Fruit fly (Drosophila melanogaster) whole organism, embryonic: ENCODE results near the gene CG10581.

Experiments
- Asciz ChIP-seq: fragments of 200-800 bp; sonication (Bioruptor generic); optimal IDR thresholded peaks from 2 replicates; lab custom pipeline; 2017; ENCODE audit warnings: missing biosample characterization, mild to moderate bottlenecking, missing genetic modification characterization, missing genetic modification reagents
- Bteb2 ChIP-seq: fragments of 200-800 bp; sonication (Bioruptor generic); optimal IDR thresholded peaks from 2 replicates; lab custom pipeline; 2016; ENCODE audit warnings: missing biosample characterization, missing genetic modification characterization
- CG10979 ChIP-seq: fragments of 200-800 bp; sonication (Bioruptor generic); optimal IDR thresholded peaks from 2 replicates; lab custom pipeline; 2018; ENCODE audit warnings: missing biosample characterization, mild to moderate bottlenecking, missing genetic modification characterization, moderate library complexity
- CG11456 ChIP-seq: fragments of 200-800 bp; sonication (Bioruptor generic); IDR thresholded peaks from 3 replicates; pipeline ENCODE4 v1.3.6; 2022; ENCODE audit warnings: missing biosample characterization, missing genetic modification characterization
- CG12299 ChIP-seq: fragments of 200-800 bp; sonication (Bioruptor generic); optimal IDR thresholded peaks from 2 replicates; lab custom pipeline; 2018; ENCODE audit warnings: missing biosample characterization, mild to moderate bottlenecking, missing genetic modification characterization
- CG12769 ChIP-seq: fragments of 200-800 bp; sonication (Bioruptor generic); optimal IDR thresholded peaks from 2 replicates; lab custom pipeline; 2019; ENCODE audit warnings: missing biosample characterization, mild to moderate bottlenecking, missing genetic modification characterization, moderate library complexity
- CG14441 ChIP-seq: fragments of 200-800 bp; sonication (Bioruptor generic); IDR thresholded peaks from 2 replicates; pipeline ENCODE4 v1.3.6; 2022; ENCODE audit warnings: missing biosample characterization, missing genetic modification characterization
- CG15011 ChIP-seq: fragments of 200-800 bp; sonication (Bioruptor generic); optimal IDR thresholded peaks from 3 replicates; lab custom pipeline; 2018; ENCODE audit warnings: missing biosample characterization, mild to moderate bottlenecking, missing genetic modification characterization
- CG15514 ChIP-seq: fragments of 200-800 bp; sonication (Bioruptor generic); optimal IDR thresholded peaks from 3 replicates; lab custom pipeline; 2017; ENCODE audit warnings: missing biosample characterization, missing genetic modification characterization, mild to moderate bottlenecking, moderate library complexity, missing genetic modification reagents
- CG16815 ChIP-seq: fragments of 200-800 bp; sonication (Bioruptor generic); optimal IDR thresholded peaks from 3 replicates; lab custom pipeline; 2017; ENCODE audit warnings: missing biosample characterization, mild to moderate bottlenecking, missing genetic modification characterization
- CG17361 ChIP-seq: fragments of 200-800 bp; sonication (Bioruptor generic); IDR thresholded peaks from 3 replicates; pipeline ENCODE4 v1.3.6; 2022; ENCODE audit warnings: missing biosample characterization, missing genetic modification characterization
- CG17568 ChIP-seq: fragments of 200-800 bp; sonication (Bioruptor generic); optimal IDR thresholded peaks from 2 replicates; lab custom pipeline; 2018; ENCODE audit warnings: missing biosample characterization, mild to moderate bottlenecking, missing genetic modification characterization, moderate library complexity
- CG2129 ChIP-seq: fragments of 200-800 bp; sonication (Bioruptor generic); IDR thresholded peaks from 2 replicates; pipeline ENCODE4 v1.3.6; 2022; ENCODE audit warnings: missing biosample characterization, missing genetic modification characterization; ENCODE audit not compliant: partially characterized antibody
- CG4730 ChIP-seq: fragments of 200-800 bp; sonication (Bioruptor generic); IDR thresholded peaks from 2 replicates; pipeline ENCODE4 v1.3.6; 2022; ENCODE audit warnings: missing biosample characterization, missing genetic modification characterization
- CG6175 ChIP-seq: fragments of 200-800 bp; sonication (Bioruptor generic); IDR thresholded peaks from 3 replicates; pipeline ENCODE4 v1.3.6; 2022; ENCODE audit warnings: missing biosample characterization, missing genetic modification characterization
- CG6272 ChIP-seq: fragments of 200-800 bp; sonication (Bioruptor generic); IDR thresholded peaks from 2 replicates; pipeline ENCODE4 v1.3.6; 2022; ENCODE audit warnings: missing biosample characterization, missing genetic modification characterization
- CG6765 ChIP-seq: fragments of 200-800 bp; sonication (Bioruptor generic); optimal IDR thresholded peaks from 3 replicates; lab custom pipeline; 2017; ENCODE audit warnings: missing biosample characterization, mild to moderate bottlenecking, missing genetic modification characterization
- CG6854 ChIP-seq: fragments of 200-800 bp; sonication (Bioruptor generic); optimal IDR thresholded peaks from 3 replicates; lab custom pipeline; 2017; ENCODE audit warnings: missing biosample characterization, mild to moderate bottlenecking, missing genetic modification characterization
- CG8388 ChIP-seq: fragments of 200-800 bp; sonication (Bioruptor generic); optimal IDR thresholded peaks from 2 replicates; lab custom pipeline; 2019; ENCODE audit warnings: missing biosample characterization, mild to moderate bottlenecking, missing genetic modification characterization, moderate library complexity
- CG8478 ChIP-seq: fragments of >200 bp; optimal IDR thresholded peaks from 2 replicates; lab custom pipeline; 2018
- CG9215 ChIP-seq: fragments of 200-800 bp; sonication (Bioruptor generic); IDR thresholded peaks from 2 replicates; pipeline ENCODE4 v1.3.6; 2022; ENCODE audit warnings: missing biosample characterization, missing genetic modification characterization
- CTCF ChIP-seq: fragments of 200-800 bp; sonication (Bioruptor generic); optimal IDR thresholded peaks from 2 replicates; lab custom pipeline; 2017; ENCODE audit warnings: missing biosample characterization, mild to moderate bottlenecking, missing genetic modification characterization, moderate library complexity
- Dad ChIP-seq: fragments of 200-800 bp; sonication (Bioruptor generic); optimal IDR thresholded peaks from 3 replicates; lab custom pipeline; 2016; ENCODE audit warnings: missing biosample characterization, missing genetic modification characterization
- Dfd ChIP-seq, 2 experiments: fragments of >200 bp; optimal IDR thresholded peaks; 2 replicates each; lab custom pipeline; 2017; ENCODE audit warnings: missing biosample characterization in 2 of 2, missing genetic modification characterization in 2 of 2
- E2f2 ChIP-seq: fragments of 200-800 bp; sonication (Bioruptor generic); IDR thresholded peaks from 2 replicates; pipeline ENCODE4 v1.3.6; 2022; ENCODE audit warnings: missing biosample characterization, missing genetic modification characterization
- HHEX ChIP-seq: fragments of 200-800 bp; sonication (Bioruptor generic); optimal IDR thresholded peaks from 3 replicates; lab custom pipeline; 2017; ENCODE audit warnings: missing biosample characterization, mild to moderate bottlenecking, missing genetic modification characterization, missing genetic modification reagents
- MESR4 ChIP-seq: fragments of 200-800 bp; sonication (Bioruptor generic); optimal IDR thresholded peaks from 2 replicates; lab custom pipeline; 2018; ENCODE audit warnings: missing biosample characterization, mild to moderate bottlenecking, missing genetic modification characterization, moderate library complexity
- Max ChIP-seq: fragments of 200-800 bp; sonication (Bioruptor generic); optimal IDR thresholded peaks from 2 replicates; lab custom pipeline; 2016; ENCODE audit warnings: missing biosample characterization, mild to moderate bottlenecking, missing genetic modification characterization
- Neu2 ChIP-seq: fragments of 200-800 bp; sonication (Bioruptor generic); optimal IDR thresholded peaks from 3 replicates; lab custom pipeline; 2016; ENCODE audit warnings: missing biosample characterization, missing genetic modification characterization, borderline replicate concordance
- Nf-YA ChIP-seq: fragments of 200-800 bp; sonication (Bioruptor generic); IDR thresholded peaks from 2 replicates; pipeline ENCODE4 v1.3.6; 2022; ENCODE audit warnings: missing biosample characterization, missing genetic modification characterization
- Nf-YB ChIP-seq: fragments of 200-800 bp; sonication (Bioruptor generic); optimal IDR thresholded peaks from 3 replicates; lab custom pipeline; 2019; ENCODE audit warnings: missing biosample characterization, mild to moderate bottlenecking, missing genetic modification characterization, moderate library complexity
- PHDP ChIP-seq: fragments of 200-800 bp; sonication (Bioruptor generic); optimal IDR thresholded peaks from 3 replicates; lab custom pipeline; 2018; ENCODE audit warnings: missing biosample characterization, mild to moderate bottlenecking, missing genetic modification characterization, moderate library complexity
- Ptx1 ChIP-seq: fragments of 200-800 bp; sonication (Bioruptor generic); IDR thresholded peaks from 2 replicates; pipeline ENCODE4 v1.3.6; 2022; ENCODE audit warnings: missing biosample characterization, missing genetic modification characterization
- Tbp ChIP-seq: fragments of >200 bp; optimal IDR thresholded peaks from 2 replicates; lab custom pipeline; 2018; ENCODE audit warnings: missing biosample characterization, missing genetic modification characterization
- ara ChIP-seq: fragments of 200-800 bp; sonication (Bioruptor generic); IDR thresholded peaks from 2 replicates; pipeline ENCODE4 v1.3.6; 2022; ENCODE audit warnings: missing biosample characterization, missing genetic modification characterization
- crp ChIP-seq, 2 experiments: fragments of 200-800 bp; sonication (Bioruptor generic); optimal IDR thresholded peaks; 2 replicates in 1 of 2; 3 replicates in 1 of 2; lab custom pipeline; 2017; ENCODE audit warnings: missing biosample characterization in 2 of 2, missing genetic modification characterization in 2 of 2, mild to moderate bottlenecking in 1 of 2, moderate library complexity in 1 of 2
- dati ChIP-seq: fragments of 200-800 bp; sonication (Bioruptor generic); IDR thresholded peaks from 2 replicates; pipeline ENCODE4 v1.3.6; 2022; ENCODE audit warnings: missing biosample characterization, missing genetic modification characterization
- dmrt11E ChIP-seq: fragments of 200-800 bp; sonication (Bioruptor generic); optimal IDR thresholded peaks from 3 replicates; lab custom pipeline; 2018; ENCODE audit warnings: missing biosample characterization, mild to moderate bottlenecking, missing genetic modification characterization, moderate library complexity
- eve ChIP-seq, 2 experiments: fragments of >200 bp; optimal IDR thresholded peaks; 2 replicates each; lab custom pipeline; 2017; ENCODE audit warnings: missing biosample characterization in 2 of 2, missing genetic modification characterization in 2 of 2
- exex ChIP-seq: fragments of 200-800 bp; sonication (Bioruptor generic); optimal IDR thresholded peaks from 4 replicates; lab custom pipeline; 2018; ENCODE audit warnings: missing biosample characterization, mild to moderate bottlenecking, missing genetic modification characterization, moderate library complexity
- gsb ChIP-seq: fragments of 200-800 bp; sonication (Bioruptor generic); IDR thresholded peaks from 2 replicates; pipeline ENCODE4 v1.3.6; 2022; ENCODE audit warnings: missing biosample characterization, missing genetic modification characterization
- hbn ChIP-seq: fragments of 200-800 bp; sonication (Bioruptor generic); IDR thresholded peaks from 2 replicates; pipeline ENCODE4 v1.3.6; 2022; ENCODE audit warnings: missing biosample characterization, missing genetic modification characterization; ENCODE audit not compliant: partially characterized antibody
- jumu ChIP-seq: fragments of 200-800 bp; sonication (Bioruptor generic); optimal IDR thresholded peaks from 3 replicates; lab custom pipeline; 2016; ENCODE audit warnings: missing biosample characterization, missing genetic modification characterization
- kay ChIP-seq: fragments of 200-800 bp; sonication (Bioruptor generic); optimal IDR thresholded peaks from 2 replicates; lab custom pipeline; 2016; ENCODE audit warnings: missing biosample characterization, missing genetic modification characterization
- nerfin-2 ChIP-seq: fragments of 200-800 bp; sonication (Bioruptor generic); IDR thresholded peaks from 2 replicates; pipeline ENCODE4 v1.3.6; 2022; ENCODE audit warnings: missing biosample characterization, missing genetic modification characterization; ENCODE audit not compliant: partially characterized antibody
- ranshi ChIP-seq: fragments of 200-800 bp; sonication (Bioruptor generic); IDR thresholded peaks from 2 replicates; pipeline ENCODE4 v1.3.6; 2022; ENCODE audit warnings: missing biosample characterization, missing genetic modification characterization
- stc ChIP-seq: fragments of 200-800 bp; sonication (Bioruptor generic); IDR thresholded peaks from 2 replicates; pipeline ENCODE4 v1.3.6; 2022; ENCODE audit warnings: missing biosample characterization, missing genetic modification characterization
- tio ChIP-seq: fragments of 200-800 bp; sonication (Bioruptor generic); optimal IDR thresholded peaks from 2 replicates; lab custom pipeline; 2017; ENCODE audit warnings: missing biosample characterization, missing genetic modification characterization, inconsistent platforms
- usp ChIP-seq: fragments of >200 bp; optimal IDR thresholded peaks from 2 replicates; lab custom pipeline; 2017; ENCODE audit warnings: missing biosample characterization, missing genetic modification characterization
- wdn ChIP-seq: fragments of 200-800 bp; sonication (Bioruptor generic); IDR thresholded peaks from 2 replicates; pipeline ENCODE4 v1.3.6; 2022; ENCODE audit warnings: missing biosample characterization, missing genetic modification characterization

CG10581 gene

DNA sequence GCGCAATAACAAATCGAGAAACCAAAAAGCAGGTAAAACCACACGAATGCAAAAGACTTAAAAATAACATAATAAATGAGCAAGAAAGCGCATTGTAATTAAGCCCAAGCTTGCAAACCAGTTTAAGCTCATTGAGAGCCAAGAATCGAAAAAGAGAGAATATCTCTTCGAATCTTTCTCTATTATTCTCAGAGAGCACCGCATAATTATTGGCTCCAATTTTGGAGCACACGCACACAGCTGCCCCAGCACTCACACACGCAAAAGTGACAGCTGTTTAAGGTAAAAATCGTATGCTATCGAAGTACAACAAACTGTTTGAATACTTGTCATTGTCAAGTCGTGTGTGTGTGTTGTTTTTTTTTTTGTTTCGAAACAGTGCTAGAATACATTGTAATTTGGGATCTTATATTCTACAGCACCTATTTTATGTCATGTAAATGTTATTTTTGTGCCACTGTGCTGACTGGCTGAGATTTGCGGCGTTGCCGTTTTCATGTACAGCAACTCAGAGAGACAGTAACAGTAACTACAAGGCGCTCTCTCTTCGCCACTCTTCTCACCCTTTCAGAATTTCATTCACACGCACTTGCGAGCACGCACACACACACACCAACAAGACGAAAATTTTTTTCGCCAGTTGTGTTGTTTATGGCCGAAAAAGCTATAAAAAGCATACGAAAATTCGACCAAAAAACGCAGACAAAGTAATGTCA, 24.4 kb downstream of the CG10581 start (continued):
- TF ChIP-seq Max (GFP tag; lab: Kevin White, UChicago) (peak; percentile 3), Dad (GFP tag; lab: Kevin White, UChicago) (peak; percentile 4), exex (no peak), CG17361 (GFP tag; lab: Robert Waterston, UW) (peak; percentile 61; the same call in 1 of the 3 replicates), CG17568 (GFP tag; lab: Kevin White, UChicago) (no peak), CG12299 (tag; lab: Kevin White, UChicago) (no peak), CG16815 (GFP tag; lab: Kevin White, UChicago) (no peak), Ptx1 (GFP tag; lab: Robert Waterston, UW) (peak; percentile 59), CG15011 (GFP tag; lab: Kevin White, UChicago) (no peak), CG11456 (GFP tag; lab: Robert Waterston, UW) (no peak), CG6272 (GFP tag; lab: Robert Waterston, UW) (no peak), eve (GFP tag; optimal IDR thresholded peaks at IDR 0.05; lab: Kevin White, UChicago) (peak in 1 of 2 experiments; percentile 76), Bteb2 (GFP tag; lab: Kevin White, UChicago) (peak; percentile 21), HHEX (GFP tag; lab: Kevin White, UChicago) (no peak), CG6854 (peak; percentile 43), CG2129 (no peak), ranshi (peak; percentile 59; the same call in 1 of the 2 replicates), CG8388 (peak; percentile 51), CTCF (no peak), CG4730 (no peak; the same call in 1 of the 2 replicates), kay (GFP tag; lab: Kevin White, UChicago) (no peak), Tbp (GFP tag; lab: Kevin White, UChicago) (no peak), tio (GFP tag; lab: Kevin White, UChicago) (no peak), CG8478 (no peak), wdn (GFP tag; lab: Robert Waterston, UW) (0 out of 2 replicates have a peak, but pooled peaks have one; percentile 43), ara (GFP tag; lab: Robert Waterston, UW) (peak; percentile 50), usp (GFP tag; lab: Kevin White, UChicago) (no peak), PHDP (peak; percentile 54), crp (GFP tag; optimal IDR thresholded peaks at IDR 0.05; lab: Kevin White, UChicago) (peak in 1 of 2 experiments; percentile 69), Asciz (GFP tag; lab: Kevin White, UChicago) (peak; percentile 37), Nf-YA (GFP tag; lab: Robert Waterston, UW) (0 out of 2 replicates have a peak, but pooled peaks have one; percentile 49), CG9215 (GFP tag; lab: Robert Waterston, UW) (no peak; the same call in 1 of the 2 replicates), CG6175 (GFP tag; lab: Robert Waterston, UW) (no peak), Neu2 (no peak), CG15514 (GFP tag; lab: Kevin White, UChicago) (peak; percentile 6), dati (GFP tag; lab: Robert Waterston, UW) (no peak), gsb (0 out of 2 replicates have a peak, but pooled peaks have one; percentile 17), Nf-YB (GFP tag; lab: Kevin White, UChicago) (no peak), CG12769 (tag; lab: Kevin White, UChicago) (peak; percentile 30), CG14441 (peak; percentile 79), CG6765 (peak; percentile 9), E2f2 (GFP tag; lab: Robert Waterston, UW) (0 out of 2 replicates have a peak, but pooled peaks have one; percentile 39), MESR4 (no peak), stc (GFP tag; lab: Robert Waterston, UW) (peak; percentile 72; the same call in 1 of the 2 replicates), jumu (GFP tag; lab: Kevin White, UChicago) (peak; percentile 50), Dfd (GFP tag; optimal IDR thresholded peaks at IDR 0.05; lab: Kevin White, UChicago) (no peak), hbn (no peak), dmrt11E (tag; lab: Kevin White, UChicago) (peak; percentile 16), CG10979 (tag; lab: Kevin White, UChicago) (peak; percentile 20), nerfin-2 (GFP tag; lab: Robert Waterston, UW) (no peak; the same call in 1 of the 2 replicates)
